Fruit fly (Drosophila melanogaster) S2 (cell line): ENCODE measurements around the gene eIF1A.

Experiments used
- CG8478 ChIP-seq: fragments of >200 bp; optimal IDR thresholded peaks from 2 replicates; lab custom pipeline; 2018
- CTCF ChIP-seq, 2 experiments: fragments of >200 bp; optimal IDR thresholded peaks; 2 replicates each; lab custom pipeline; 2018

DNA sequence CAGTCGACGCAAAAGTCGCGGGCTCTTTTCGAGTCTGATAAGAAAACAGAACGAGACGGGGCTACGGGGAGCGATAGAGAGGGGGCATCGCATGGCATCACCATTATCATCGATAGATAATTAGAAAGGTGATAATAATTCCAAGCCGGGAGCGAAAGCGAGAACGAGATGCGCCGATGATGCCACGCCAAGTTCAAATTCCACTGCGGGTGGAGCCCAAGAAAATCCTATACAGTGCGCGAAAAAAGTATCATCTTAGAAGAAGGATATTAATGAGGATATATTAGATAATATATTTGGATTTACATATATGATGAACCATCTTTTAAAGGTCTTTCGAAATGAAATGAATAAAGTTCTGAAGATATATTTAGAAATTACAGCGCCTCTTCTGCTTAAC lies 38.3 kb downstream of the eIF1A start:
- no peak for TF ChIP-seq CG8478
- TF ChIP-seq CTCF (optimal IDR thresholded peaks at IDR 0.05; lab: Kevin White, UChicago) = no peak
